Worm (Caenorhabditis elegans) whole organism, mixed stage, embryonic: ENCODE results near the gene srxa-11.

Experiments
- blmp-1 ChIP-seq: fragments of 150-350 bp; optimal IDR thresholded peaks from 2 replicates; lab custom pipeline; 2014; ENCODE audit warnings: missing biosample characterization, missing genetic modification characterization
- elt-1 ChIP-seq: sonication (generic microtip); optimal IDR thresholded peaks from 2 replicates; lab custom pipeline; 2017; ENCODE audit warnings: missing genetic modification characterization, mild to moderate bottlenecking, missing compliant biosample characterization, antibody characterized with exemption, moderate library complexity, borderline replicate concordance; ENCODE audit not compliant: insufficient read depth
- nhr-2 ChIP-seq: fragments of 150-350 bp; optimal IDR thresholded peaks from 2 replicates; lab custom pipeline; 2014; ENCODE audit warnings: missing biosample characterization, missing genetic modification characterization

The srxa-11 gene

DNA sequence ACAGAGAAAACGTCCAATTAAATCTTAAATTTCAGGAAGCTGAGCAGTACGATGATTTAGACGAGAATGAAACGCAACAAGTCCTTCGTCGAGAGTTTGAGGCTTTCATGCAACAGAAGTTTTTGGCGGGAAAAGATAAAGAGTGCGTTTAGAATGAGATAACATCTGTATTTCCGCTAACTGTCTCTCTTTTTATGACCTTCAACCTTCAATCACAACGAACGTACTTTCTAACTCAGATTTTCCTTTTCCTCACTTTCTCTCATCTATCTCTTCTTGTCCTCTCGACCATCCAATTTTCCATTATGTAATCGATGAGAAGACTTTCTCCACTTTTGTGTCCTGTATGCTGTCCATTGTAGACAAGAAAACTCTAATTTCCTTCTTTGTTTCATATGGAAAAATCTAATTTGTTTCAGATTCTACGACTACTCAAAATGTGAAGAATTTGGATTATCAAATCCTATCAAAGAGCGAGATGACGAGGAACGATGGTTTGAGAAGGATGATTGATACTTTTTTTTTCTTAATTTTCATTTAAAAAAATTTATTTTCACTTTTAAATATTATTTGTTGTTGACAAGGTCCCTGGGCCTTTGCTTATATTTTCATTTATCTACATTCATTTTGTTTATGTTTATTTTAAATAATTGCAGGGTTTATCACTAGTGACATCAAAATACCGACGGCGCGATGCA is 39.5 kb downstream of the srxa-11 start, which contains the start of gene sao-1:
Gene sao-1 (plus strand): TSS at position 648 of the 698 bp plus-strand sequence.
- no peak for TF ChIP-seq nhr-2 (tag; lab: Kevin White, UChicago)
- peak; percentile 79 for TF ChIP-seq blmp-1
- peak; percentile 80 for TF ChIP-seq elt-1 (tag; lab: Kevin White, UChicago)
- TF ChIP-seq, all 35 proteins: peak for 2
